Worm (Caenorhabditis elegans) whole organism, young adult: Measurements from ENCODE around the gene F49E12.12.

Source experiments
- B0019.2 ChIP-seq: fragments of 200-800 bp; sonication (Bioruptor generic); conservative IDR thresholded peaks from 2 replicates; pipeline ENCODE4 v1.3.6; 2022; ENCODE audit warnings: missing genetic modification reagents, missing genetic modification characterization, missing compliant biosample characterization
- F49E8.2 ChIP-seq: sonication (generic microtip); optimal IDR thresholded peaks from 3 replicates; lab custom pipeline; 2017; ENCODE audit warnings: missing genetic modification characterization, mild to moderate bottlenecking, missing compliant biosample characterization, antibody characterized with exemption, moderate library complexity; ENCODE audit not compliant: insufficient read depth
- F55B11.4 ChIP-seq: sonication (generic microtip); optimal IDR thresholded peaks from 2 replicates; lab custom pipeline; 2016; ENCODE audit warnings: missing compliant biosample characterization, missing genetic modification characterization, borderline replicate concordance; ENCODE audit not compliant: insufficient read depth
- T26A5.8 ChIP-seq: sonication (generic microtip); optimal IDR thresholded peaks from 2 replicates; lab custom pipeline; 2016; ENCODE audit warnings: missing genetic modification characterization, missing compliant biosample characterization
- Y56A3A.18 ChIP-seq: fragments of 200-800 bp; sonication (Bioruptor generic); IDR thresholded peaks from 2 replicates; pipeline ENCODE4 v1.3.6; 2022; ENCODE audit warnings: missing genetic modification reagents, missing genetic modification characterization, missing compliant biosample characterization
- Y79H2A.3 ChIP-seq: fragments of 200-800 bp; sonication (Bioruptor generic); conservative IDR thresholded peaks from 2 replicates; pipeline ENCODE4 v1.3.6; 2022; ENCODE audit warnings: missing genetic modification reagents, missing genetic modification characterization, missing compliant biosample characterization
- ZK185.1 ChIP-seq: sonication (generic microtip); optimal IDR thresholded peaks from 2 replicates; lab custom pipeline; 2016; ENCODE audit warnings: mild to moderate bottlenecking, missing genetic modification characterization, missing compliant biosample characterization; ENCODE audit not compliant: poor library complexity, severe bottlenecking
- akir-1 ChIP-seq: fragments of 200-800 bp; sonication (Bioruptor generic); optimal IDR thresholded peaks from 2 replicates; lab custom pipeline; 2018; ENCODE audit warnings: mild to moderate bottlenecking, missing genetic modification characterization, moderate library complexity, missing compliant biosample characterization
- aptf-2 ChIP-seq: fragments of 200-800 bp; sonication (Bioruptor generic); conservative IDR thresholded peaks from 2 replicates; pipeline ENCODE4 v1.3.6; 2022; ENCODE audit warnings: missing genetic modification reagents, missing genetic modification characterization, missing compliant biosample characterization
- attf-3 ChIP-seq: fragments of 200-800 bp; sonication (Bioruptor generic); conservative IDR thresholded peaks from 2 replicates; pipeline ENCODE4 v1.3.6; 2022; ENCODE audit warnings: missing genetic modification reagents, missing genetic modification characterization, missing compliant biosample characterization
- ccch-3 ChIP-seq: fragments of 200-800 bp; sonication (Bioruptor generic); optimal IDR thresholded peaks from 2 replicates; lab custom pipeline; 2018; ENCODE audit warnings: mild to moderate bottlenecking, missing genetic modification characterization, missing compliant biosample characterization
- cebp-2 ChIP-seq: fragments of 200-800 bp; sonication (Bioruptor generic); IDR thresholded peaks from 2 replicates; pipeline ENCODE4 v1.3.6; 2022; ENCODE audit warnings: missing genetic modification characterization, missing compliant biosample characterization
- dpl-1 ChIP-seq: fragments of 150-350 bp; optimal IDR thresholded peaks from 2 replicates; lab custom pipeline; 2014; ENCODE audit warnings: missing biosample characterization, missing genetic modification reagents, missing genetic modification characterization
- efl-1 ChIP-seq: fragments of 150-350 bp; optimal IDR thresholded peaks from 2 replicates; lab custom pipeline; 2014; ENCODE audit warnings: missing biosample characterization, missing genetic modification reagents, missing genetic modification characterization
- ets-4 ChIP-seq: fragments of 200-800 bp; sonication (Bioruptor generic); optimal IDR thresholded peaks from 2 replicates; lab custom pipeline; 2018; ENCODE audit warnings: mild to moderate bottlenecking, missing genetic modification characterization, missing compliant biosample characterization
- fkh-3 ChIP-seq: sonication (generic microtip); optimal IDR thresholded peaks from 2 replicates; lab custom pipeline; 2016; ENCODE audit warnings: mild to moderate bottlenecking, missing genetic modification characterization, missing compliant biosample characterization
- gei-17 ChIP-seq: fragments of 200-800 bp; sonication (Bioruptor generic); optimal IDR thresholded peaks from 2 replicates; lab custom pipeline; 2018; ENCODE audit warnings: mild to moderate bottlenecking, missing genetic modification characterization, missing compliant biosample characterization
- him-1 ChIP-seq: sonication (generic microtip); optimal IDR thresholded peaks from 2 replicates; lab custom pipeline; 2016; ENCODE audit warnings: missing genotype, missing genetic modification reagents, missing genetic modification characterization, missing compliant biosample characterization
- hrde-1 ChIP-seq: sonication (generic microtip); optimal IDR thresholded peaks from 2 replicates; lab custom pipeline; 2016; ENCODE audit warnings: missing genetic modification characterization, mild to moderate bottlenecking, missing compliant biosample characterization, moderate library complexity, missing genotype, missing genetic modification reagents, borderline replicate concordance
- hsf-1 ChIP-seq: fragments of 200-800 bp; sonication (Bioruptor generic); IDR thresholded peaks from 2 replicates; pipeline ENCODE4 v1.3.6; 2022; ENCODE audit warnings: missing genetic modification reagents, missing genetic modification characterization, missing compliant biosample characterization
- lag-1 ChIP-seq: fragments of 200-800 bp; sonication (Bioruptor generic); IDR thresholded peaks from 2 replicates; pipeline ENCODE4 v1.3.6; 2022; ENCODE audit warnings: missing genetic modification reagents, missing genetic modification characterization, missing compliant biosample characterization
- let-526 ChIP-seq: fragments of 200-800 bp; sonication (Bioruptor generic); IDR thresholded peaks from 2 replicates; pipeline ENCODE4 v1.3.6; 2022; ENCODE audit warnings: missing genetic modification reagents, missing genetic modification characterization, missing compliant biosample characterization
- let-607 ChIP-seq, 2 experiments: fragments of 200-800 bp in 1 of 2; sonication (Bioruptor generic) in 1 of 2; sonication (generic microtip) in 1 of 2; optimal IDR thresholded peaks; 2 replicates each; lab custom pipeline; 2016 to 2018; ENCODE audit warnings: mild to moderate bottlenecking in 2 of 2, missing compliant biosample characterization in 2 of 2, missing genetic modification characterization in 2 of 2, moderate library complexity in 2 of 2, missing genotype in 1 of 2
- lsl-1 ChIP-seq: fragments of 200-800 bp; sonication (Bioruptor generic); optimal IDR thresholded peaks from 2 replicates; lab custom pipeline; 2018; ENCODE audit warnings: mild to moderate bottlenecking, missing genetic modification characterization, moderate library complexity, missing compliant biosample characterization
- madf-10 ChIP-seq: sonication (generic microtip); optimal IDR thresholded peaks from 2 replicates; lab custom pipeline; 2016; ENCODE audit warnings: mild to moderate bottlenecking, missing genetic modification characterization, missing compliant biosample characterization
- madf-6 ChIP-seq: fragments of 200-800 bp; sonication (Bioruptor generic); IDR thresholded peaks from 2 replicates; pipeline ENCODE4 v1.3.6; 2022; ENCODE audit warnings: missing genetic modification reagents, missing genetic modification characterization, missing compliant biosample characterization
- mcd-1 ChIP-seq: fragments of 200-800 bp; sonication (Bioruptor generic); IDR thresholded peaks from 2 replicates; pipeline ENCODE4 v1.3.6; 2022; ENCODE audit warnings: missing genetic modification reagents, missing genetic modification characterization, missing compliant biosample characterization
- mes-4 ChIP-seq: sonication (generic microtip); optimal IDR thresholded peaks from 2 replicates; lab custom pipeline; 2016; ENCODE audit warnings: missing genotype, missing genetic modification characterization, missing compliant biosample characterization
- nhr-80 ChIP-seq: sonication (generic microtip); optimal IDR thresholded peaks from 2 replicates; lab custom pipeline; 2016; ENCODE audit warnings: missing genetic modification characterization, missing compliant biosample characterization
- nhr-90 ChIP-seq: sonication (generic microtip); optimal IDR thresholded peaks from 2 replicates; lab custom pipeline; 2016; ENCODE audit warnings: missing genotype, mild to moderate bottlenecking, missing genetic modification characterization, missing compliant biosample characterization
- rpc-1 ChIP-seq, 2 experiments: fragments of 150-350 bp in 1 of 2; sonication (generic microtip) in 1 of 2; optimal IDR thresholded peaks; 2 replicates each; lab custom pipeline; 2014 to 2018; ENCODE audit warnings: missing biosample characterization in 1 of 2, missing genetic modification characterization in 1 of 2, missing genetic modification reagents in 1 of 2, missing genotype in 1 of 2
- sea-2 ChIP-seq: fragments of 200-800 bp; sonication (Bioruptor generic); IDR thresholded peaks from 2 replicates; pipeline ENCODE4 v1.3.6; 2022; ENCODE audit warnings: missing genetic modification characterization, missing compliant biosample characterization
- snpc-3.4 ChIP-seq: sonication (generic microtip); optimal IDR thresholded peaks from 2 replicates; lab custom pipeline; 2017; ENCODE audit warnings: missing genetic modification characterization, mild to moderate bottlenecking, missing compliant biosample characterization, antibody characterized with exemption, moderate library complexity, missing genotype, missing genetic modification reagents
- sptf-2 ChIP-seq: fragments of 200-800 bp; sonication (Bioruptor generic); optimal IDR thresholded peaks from 2 replicates; lab custom pipeline; 2018; ENCODE audit warnings: mild to moderate bottlenecking, missing genetic modification characterization, missing compliant biosample characterization
- unc-62 ChIP-seq: fragments of 150-350 bp; optimal IDR thresholded peaks from 2 replicates; lab custom pipeline; 2014; ENCODE audit warnings: missing biosample characterization, missing genetic modification reagents, missing genetic modification characterization
- ztf-18 ChIP-seq: sonication (generic microtip); optimal IDR thresholded peaks from 2 replicates; lab custom pipeline; 2016; ENCODE audit warnings: missing genotype, mild to moderate bottlenecking, missing genetic modification characterization, missing compliant biosample characterization
- ztf-6 ChIP-seq: fragments of 200-800 bp; sonication (Bioruptor generic); IDR thresholded peaks from 2 replicates; pipeline ENCODE4 v1.3.6; 2022; ENCODE audit warnings: missing genetic modification reagents, missing genetic modification characterization, missing compliant biosample characterization

The F49E12.12 gene

DNA sequence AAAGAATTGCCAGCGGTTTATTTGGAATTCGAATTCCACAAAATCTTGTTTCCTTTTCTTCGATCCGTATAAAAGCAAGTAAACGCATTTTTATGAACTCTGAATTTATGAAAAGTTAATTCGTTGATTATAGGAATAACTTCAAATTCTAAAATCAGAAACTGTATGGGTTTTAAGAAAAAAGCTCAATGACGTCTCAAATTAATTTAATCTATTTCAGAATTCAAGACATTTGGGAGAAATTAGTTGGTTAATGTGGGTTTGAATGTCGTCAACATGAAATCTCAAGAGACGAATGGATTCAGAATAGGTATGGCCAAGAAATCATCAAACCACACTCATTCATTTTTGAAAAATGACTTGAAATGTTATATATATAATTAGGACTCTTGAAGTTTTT, 14.7 kb downstream of the F49E12.12 start, which contains the start of gene F49E12.7:
TSS of gene F49E12.7 (minus strand) at position 101 of the 400 bp plus-strand sequence.
- TF ChIP-seq madf-6 (GFP tag; lab: Robert Waterston, UW), result no peak
- TF ChIP-seq, all 124 proteins: peak for 0

DNA sequence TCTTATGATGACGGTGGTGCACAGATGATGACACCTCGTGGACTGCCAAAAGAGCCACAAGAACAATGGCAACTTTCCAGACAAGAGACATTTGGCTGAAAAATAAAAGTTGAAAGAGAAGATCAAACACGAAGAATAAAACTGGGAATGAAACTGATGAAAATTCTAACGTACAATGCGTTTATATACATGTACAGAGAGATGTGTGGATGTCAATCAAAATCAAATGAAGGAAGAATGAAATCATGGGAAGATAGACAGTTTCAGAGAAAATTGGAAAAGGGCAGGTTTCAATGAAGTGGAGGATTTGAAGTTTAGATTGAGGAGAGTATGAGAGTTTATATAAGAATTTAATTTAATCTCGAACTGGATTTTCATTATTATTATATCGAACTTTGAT, 17.8 kb downstream of the F49E12.12 start, which contains the start of gene dod-23:
TSS of gene dod-23 (minus strand) at position 101 of the 400 bp plus-strand sequence.
- TF ChIP-seq dpl-1 (GFP tag; lab: Kevin White, UChicago) (no peak), hrde-1 (tag; lab: Kevin White, UChicago) (no peak), let-526 (GFP tag; lab: Robert Waterston, UW) (no peak), ztf-18 (tag; lab: Kevin White, UChicago) (no peak), mes-4 (tag; lab: Kevin White, UChicago) (no peak), lag-1 (GFP tag; lab: Robert Waterston, UW) (no peak), cebp-2 (no peak), sptf-2 (GFP tag; lab: Kevin White, UChicago) (no peak), efl-1 (GFP tag; lab: Kevin White, UChicago) (no peak)

DNA sequence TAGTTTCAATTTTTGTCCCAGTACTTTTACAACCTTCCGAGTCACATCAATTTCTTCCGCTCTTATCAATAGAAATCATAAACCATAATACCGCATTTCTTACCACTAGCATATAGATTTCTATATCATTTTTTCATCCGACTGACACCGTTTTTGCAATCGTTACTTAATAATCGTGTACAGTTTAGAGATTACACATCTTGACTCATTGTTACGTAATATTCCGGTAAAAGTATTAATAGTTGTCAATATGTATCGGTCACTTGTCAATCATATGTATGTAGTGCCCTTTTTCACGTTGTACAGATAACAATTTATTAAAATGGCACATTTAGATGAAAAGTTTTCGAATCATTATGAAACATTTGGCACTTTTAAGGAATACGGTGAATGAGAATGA, 18.7 kb downstream of the F49E12.12 start:
- TF ChIP-seq nhr-80 (tag; lab: Kevin White, UChicago) (peak; percentile 73), attf-3 (GFP tag; lab: Robert Waterston, UW) (no peak), let-607 (tag; optimal IDR thresholded peaks at IDR 0.05; lab: Kevin White, UChicago) (peak in 1 of 2 experiments; percentile 59), ztf-6 (GFP tag; lab: Robert Waterston, UW) (no peak), hsf-1 (GFP tag; lab: Robert Waterston, UW) (no peak), nhr-90 (tag; lab: Kevin White, UChicago) (no peak), rpc-1 (optimal IDR thresholded peaks at IDR 0.05; lab: Kevin White, UChicago) (no peak), rpc-1 (tag; optimal IDR thresholded peaks at IDR 0.05; lab: Kevin White, UChicago) (no peak), akir-1 (GFP tag; lab: Kevin White, UChicago) (no peak), unc-62 (GFP tag; lab: Kevin White, UChicago) (peak; percentile 92), sptf-2 (GFP tag; lab: Kevin White, UChicago) (no peak), mcd-1 (GFP tag; lab: Robert Waterston, UW) (no peak), ets-4 (GFP tag; lab: Kevin White, UChicago) (no peak), sea-2 (no peak), Y79H2A.3 (GFP tag; lab: Robert Waterston, UW) (no peak), B0019.2 (GFP tag; lab: Robert Waterston, UW) (no peak)

DNA sequence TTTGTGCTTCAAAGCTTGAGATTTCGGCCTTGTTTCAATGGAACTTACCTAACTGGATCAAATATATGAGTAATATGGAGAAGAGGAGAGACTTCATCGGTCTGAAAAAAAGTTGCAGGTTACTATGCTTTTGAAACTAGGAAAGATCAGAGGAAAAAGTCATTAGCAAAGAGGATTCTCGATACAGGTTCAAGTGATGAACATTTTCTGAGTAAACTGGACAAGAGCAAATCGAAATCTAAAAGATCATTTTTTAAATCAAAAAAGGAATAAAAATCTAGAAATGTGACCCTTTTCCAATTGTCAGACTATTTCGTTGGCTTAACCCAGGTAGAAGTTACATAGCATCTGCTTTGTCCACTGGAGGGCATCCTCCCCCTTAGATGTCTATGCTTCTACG, 23.5 kb downstream of the F49E12.12 start, which contains the start of gene skpo-1:
TSS of gene skpo-1 (minus strand) at position 101 of the 400 bp plus-strand sequence.
- TF ChIP-seq F49E8.2 (tag; lab: Kevin White, UChicago), result no peak
- no peak for TF ChIP-seq madf-6 (GFP tag; lab: Robert Waterston, UW)
- TF ChIP-seq Y56A3A.18, result no peak
- no peak for TF ChIP-seq madf-10 (tag; lab: Kevin White, UChicago)
- TF ChIP-seq snpc-3.4 (tag; lab: Kevin White, UChicago), result no peak
- TF ChIP-seq cebp-2, result no peak
- TF ChIP-seq fkh-3 (tag; lab: Kevin White, UChicago), result no peak
- TF ChIP-seq T26A5.8 (tag; lab: Kevin White, UChicago), result no peak
- no peak for TF ChIP-seq gei-17
- no peak for TF ChIP-seq him-1 (tag; lab: Kevin White, UChicago)
- TF ChIP-seq let-526 (GFP tag; lab: Robert Waterston, UW), result no peak
- TF ChIP-seq lsl-1 (GFP tag; lab: Kevin White, UChicago), result no peak
- TF ChIP-seq ccch-3 (GFP tag; lab: Kevin White, UChicago), result no peak
- TF ChIP-seq aptf-2, result no peak
- no peak for TF ChIP-seq ZK185.1 (tag; lab: Kevin White, UChicago)
- no peak for TF ChIP-seq F55B11.4
